Worm (Caenorhabditis elegans): ENCODE results near the gene pdzd-8.

- no peak for TF ChIP-seq med-1 (GFP tag; optimal IDR thresholded peaks at IDR 0.05; ENCODE audit: insufficient read depth)
- TF ChIP-seq ztf-29 (GFP tag; IDR thresholded peaks at IDR 0.05): no peak
- no peak for TF ChIP-seq T22C8.4 (GFP tag; IDR thresholded peaks at IDR 0.05)
- TF ChIP-seq cog-1 (tag; optimal IDR thresholded peaks at IDR 0.05): no peak
- no peak for TF ChIP-seq tab-1 (GFP tag; IDR thresholded peaks at IDR 0.05)
Measured at ce11 chrIV:8994487-8994886, 19.2 kb downstream of the pdzd-8 start.
